Fruit fly (Drosophila melanogaster) whole organism, prepupa: ENCODE results near the gene Patj.

Experiments
- Blimp-1 ChIP-seq: fragments of 200-800 bp; sonication (Bioruptor generic); optimal IDR thresholded peaks from 3 replicates; lab custom pipeline; 2017; ENCODE audit warnings: missing biosample characterization, missing genetic modification characterization, mild to moderate bottlenecking, moderate library complexity, missing genetic modification reagents
- CG10669 ChIP-seq: fragments of 200-800 bp; sonication (Bioruptor generic); optimal IDR thresholded peaks from 3 replicates; lab custom pipeline; 2018; ENCODE audit warnings: missing biosample characterization, mild to moderate bottlenecking, missing genetic modification characterization, moderate library complexity
- CG11294 ChIP-seq: fragments of 200-800 bp; sonication (Bioruptor generic); IDR thresholded peaks from 2 replicates; pipeline ENCODE4 v1.3.6; 2022; ENCODE audit warnings: missing biosample characterization, missing genetic modification characterization
- CG11762 ChIP-seq: fragments of 200-800 bp; sonication (Bioruptor generic); optimal IDR thresholded peaks from 3 replicates; lab custom pipeline; 2016; ENCODE audit warnings: missing biosample characterization, missing genetic modification characterization; ENCODE audit not compliant: insufficient read depth
- CG11902 ChIP-seq: fragments of 200-800 bp; sonication (Bioruptor generic); optimal IDR thresholded peaks from 3 replicates; lab custom pipeline; 2016; ENCODE audit warnings: missing biosample characterization, missing genetic modification characterization
- CG15336 ChIP-seq: fragments of 200-800 bp; sonication (Bioruptor generic); IDR thresholded peaks from 2 replicates; pipeline ENCODE4 v1.3.6; 2022; ENCODE audit warnings: missing biosample characterization, missing genetic modification characterization
- CG1621 ChIP-seq: fragments of 200-800 bp; sonication (Bioruptor generic); optimal IDR thresholded peaks from 3 replicates; lab custom pipeline; 2018; ENCODE audit warnings: missing biosample characterization, mild to moderate bottlenecking, missing genetic modification characterization
- CG16779 ChIP-seq: fragments of 200-800 bp; sonication (Bioruptor generic); optimal IDR thresholded peaks from 3 replicates; lab custom pipeline; 2017; ENCODE audit warnings: missing biosample characterization, mild to moderate bottlenecking, missing genetic modification characterization
- CG3032 ChIP-seq: fragments of 200-800 bp; optimal IDR thresholded peaks from 2 replicates; lab custom pipeline; 2019; ENCODE audit warnings: missing biosample characterization, mild to moderate bottlenecking, missing genetic modification characterization, moderate library complexity
- CG31627 ChIP-seq: fragments of 200-800 bp; sonication (Bioruptor generic); optimal IDR thresholded peaks from 3 replicates; lab custom pipeline; 2016; ENCODE audit warnings: missing biosample characterization, missing genetic modification characterization
- CG34406 ChIP-seq: fragments of 200-800 bp; sonication (Bioruptor generic); optimal IDR thresholded peaks from 3 replicates; lab custom pipeline; 2016; ENCODE audit warnings: missing biosample characterization, missing genetic modification characterization
- CG3919 ChIP-seq: fragments of 200-800 bp; sonication (Bioruptor generic); optimal IDR thresholded peaks from 3 replicates; lab custom pipeline; 2016; ENCODE audit warnings: missing biosample characterization, missing genetic modification characterization
- CG4318 ChIP-seq: fragments of 200-800 bp; sonication (Bioruptor generic); optimal IDR thresholded peaks from 3 replicates; lab custom pipeline; 2017; ENCODE audit warnings: missing biosample characterization, mild to moderate bottlenecking, missing genetic modification characterization
- CG6163 ChIP-seq: fragments of 200-800 bp; sonication (Bioruptor generic); IDR thresholded peaks from 3 replicates; pipeline ENCODE4 v1.3.6; 2022; ENCODE audit warnings: missing biosample characterization, missing genetic modification characterization
- CG6276 ChIP-seq: fragments of 200-800 bp; sonication (Bioruptor generic); optimal IDR thresholded peaks from 2 replicates; lab custom pipeline; 2017; ENCODE audit warnings: missing biosample characterization, mild to moderate bottlenecking, missing genetic modification characterization
- CG6792 ChIP-seq: fragments of 200-800 bp; sonication (Bioruptor generic); optimal IDR thresholded peaks from 3 replicates; lab custom pipeline; 2016; ENCODE audit warnings: missing biosample characterization, missing genetic modification characterization
- CG6808 ChIP-seq: fragments of 200-800 bp; sonication (Bioruptor generic); optimal IDR thresholded peaks from 3 replicates; lab custom pipeline; 2017; ENCODE audit warnings: missing biosample characterization, missing genetic modification characterization, mild to moderate bottlenecking, moderate library complexity, missing genetic modification reagents
- CG6854 ChIP-seq: fragments of 200-800 bp; sonication (Bioruptor generic); optimal IDR thresholded peaks from 2 replicates; lab custom pipeline; 2017; ENCODE audit warnings: missing biosample characterization, mild to moderate bottlenecking, missing genetic modification characterization
- CG7368 ChIP-seq: fragments of 200-800 bp; sonication (Bioruptor generic); optimal IDR thresholded peaks from 3 replicates; lab custom pipeline; 2016; ENCODE audit warnings: missing biosample characterization, missing genetic modification characterization
- CG8119 ChIP-seq: fragments of 200-800 bp; sonication (Bioruptor generic); IDR thresholded peaks from 3 replicates; pipeline ENCODE4 v1.3.6; 2022; ENCODE audit warnings: missing biosample characterization, missing genetic modification characterization
- CG8319 ChIP-seq: fragments of 200-800 bp; sonication (Bioruptor generic); optimal IDR thresholded peaks from 3 replicates; lab custom pipeline; 2016; ENCODE audit warnings: missing biosample characterization, missing genetic modification characterization
- Eip75B ChIP-seq: fragments of 200-800 bp; sonication (Bioruptor generic); optimal IDR thresholded peaks from 3 replicates; lab custom pipeline; 2016; ENCODE audit warnings: missing biosample characterization, missing genetic modification characterization
- Eip78C ChIP-seq: fragments of 200-800 bp; sonication (Bioruptor generic); peaks from one replicate; lab custom pipeline; 2016; ENCODE audit warnings: missing biosample characterization, missing genetic modification characterization
- Eip93F ChIP-seq: fragments of 200-800 bp; sonication (Bioruptor generic); optimal IDR thresholded peaks from 2 replicates; lab custom pipeline; 2016; ENCODE audit warnings: missing biosample characterization, mild to moderate bottlenecking, missing genetic modification characterization
- Ets21C ChIP-seq: fragments of 200-800 bp; sonication (Bioruptor generic); optimal IDR thresholded peaks from 3 replicates; lab custom pipeline; 2016; ENCODE audit warnings: missing biosample characterization, missing genetic modification characterization
- Ets96B ChIP-seq: fragments of 200-800 bp; optimal IDR thresholded peaks from 2 replicates; lab custom pipeline; 2019; ENCODE audit warnings: missing biosample characterization, mild to moderate bottlenecking, missing genetic modification characterization, moderate library complexity
- Gug ChIP-seq: fragments of 200-800 bp; sonication (Bioruptor generic); IDR thresholded peaks from 2 replicates; pipeline ENCODE4 v1.3.6; 2022; ENCODE audit warnings: missing biosample characterization, missing genetic modification characterization
- Hr39 ChIP-seq: fragments of 200-800 bp; sonication (Bioruptor generic); optimal IDR thresholded peaks from 2 replicates; lab custom pipeline; 2016; ENCODE audit warnings: missing biosample characterization, missing genetic modification characterization
- Hr4 ChIP-seq: fragments of 200-800 bp; sonication (Bioruptor generic); optimal IDR thresholded peaks from 3 replicates; lab custom pipeline; 2016; ENCODE audit warnings: missing biosample characterization, missing genetic modification characterization
- Lpt ChIP-seq: fragments of 200-800 bp; sonication (Bioruptor generic); optimal IDR thresholded peaks from 3 replicates; lab custom pipeline; 2016; ENCODE audit warnings: missing biosample characterization, missing genetic modification characterization
- Met ChIP-seq: fragments of 200-800 bp; sonication (Bioruptor generic); optimal IDR thresholded peaks from 3 replicates; lab custom pipeline; 2016; ENCODE audit warnings: missing biosample characterization, missing genetic modification characterization
- OdsH ChIP-seq: fragments of 200-800 bp; sonication (Bioruptor generic); optimal IDR thresholded peaks from 3 replicates; lab custom pipeline; 2016; ENCODE audit warnings: missing biosample characterization, missing genetic modification characterization
- Smox ChIP-seq: fragments of 200-800 bp; sonication (Bioruptor generic); optimal IDR thresholded peaks from 3 replicates; lab custom pipeline; 2016; ENCODE audit warnings: missing biosample characterization, missing genetic modification characterization
- Sox102F ChIP-seq: fragments of 200-800 bp; sonication (Bioruptor generic); optimal IDR thresholded peaks from 2 replicates; lab custom pipeline; 2016; ENCODE audit warnings: missing biosample characterization, mild to moderate bottlenecking, missing genetic modification characterization
- Sox14 ChIP-seq: fragments of 200-800 bp; sonication (Bioruptor generic); optimal IDR thresholded peaks from 3 replicates; lab custom pipeline; 2016; ENCODE audit warnings: missing biosample characterization, missing genetic modification characterization
- achi ChIP-seq: fragments of 200-800 bp; sonication (Bioruptor generic); optimal IDR thresholded peaks from 3 replicates; lab custom pipeline; 2016; ENCODE audit warnings: missing biosample characterization, missing genetic modification characterization
- acj6 ChIP-seq: fragments of 200-800 bp; sonication (Bioruptor generic); optimal IDR thresholded peaks from 3 replicates; lab custom pipeline; 2016; ENCODE audit warnings: missing biosample characterization, missing genetic modification characterization
- cyc ChIP-seq: fragments of 200-800 bp; sonication (Bioruptor generic); optimal IDR thresholded peaks from 3 replicates; lab custom pipeline; 2016; ENCODE audit warnings: missing biosample characterization, missing genetic modification characterization
- dac ChIP-seq: fragments of 200-800 bp; sonication (Bioruptor generic); optimal IDR thresholded peaks from 2 replicates; lab custom pipeline; 2017; ENCODE audit warnings: missing biosample characterization, mild to moderate bottlenecking, missing genetic modification characterization
- dsx ChIP-seq: fragments of 200-800 bp; optimal IDR thresholded peaks from 3 replicates; lab custom pipeline; 2019; ENCODE audit warnings: missing biosample characterization, mild to moderate bottlenecking, missing genetic modification characterization, moderate library complexity; ENCODE audit not compliant: poor library complexity, severe bottlenecking
- eg ChIP-seq: fragments of 200-800 bp; sonication (Bioruptor generic); IDR thresholded peaks from 3 replicates; pipeline ENCODE4 v1.3.6; 2022; ENCODE audit warnings: missing biosample characterization, missing genetic modification characterization
- esn ChIP-seq: fragments of 200-800 bp; sonication (Bioruptor generic); optimal IDR thresholded peaks from 2 replicates; lab custom pipeline; 2016; ENCODE audit warnings: missing biosample characterization, mild to moderate bottlenecking, missing genetic modification characterization, moderate library complexity
- fd59A ChIP-seq: fragments of 200-800 bp; sonication (Bioruptor generic); optimal IDR thresholded peaks from 2 replicates; lab custom pipeline; 2017; ENCODE audit warnings: missing biosample characterization, mild to moderate bottlenecking, missing genetic modification characterization, missing genetic modification reagents
- lz ChIP-seq: fragments of 200-800 bp; sonication (Bioruptor generic); optimal IDR thresholded peaks from 3 replicates; lab custom pipeline; 2016; ENCODE audit warnings: missing biosample characterization, missing genetic modification characterization
- net ChIP-seq: fragments of 200-800 bp; sonication (Bioruptor generic); optimal IDR thresholded peaks from 3 replicates; lab custom pipeline; 2016; ENCODE audit warnings: missing biosample characterization, missing genetic modification characterization
- salr ChIP-seq, 2 experiments: fragments of 200-800 bp; sonication (Bioruptor generic); optimal IDR thresholded peaks; 3 replicates each; lab custom pipeline; 2016 to 2018; ENCODE audit warnings: missing biosample characterization in 2 of 2, missing genetic modification characterization in 2 of 2, mild to moderate bottlenecking in 1 of 2
- ss ChIP-seq, 2 experiments: fragments of 200-800 bp; sonication (Bioruptor generic); optimal IDR thresholded peaks; 2 replicates in 1 of 2; 3 replicates in 1 of 2; lab custom pipeline; 2017 to 2018; ENCODE audit warnings: mild to moderate bottlenecking in 2 of 2, missing biosample characterization in 2 of 2, missing genetic modification characterization in 2 of 2, moderate library complexity in 1 of 2
- svp ChIP-seq: fragments of 200-800 bp; sonication (Bioruptor generic); peaks from one replicate; lab custom pipeline; 2016; ENCODE audit warnings: missing biosample characterization, missing genetic modification characterization
- topi ChIP-seq: fragments of 200-800 bp; sonication (Bioruptor generic); optimal IDR thresholded peaks from 3 replicates; lab custom pipeline; 2016; ENCODE audit warnings: missing biosample characterization, missing genetic modification characterization
- vri ChIP-seq: fragments of 200-800 bp; sonication (Bioruptor generic); optimal IDR thresholded peaks from 3 replicates; lab custom pipeline; 2016; ENCODE audit warnings: missing biosample characterization, mild to moderate bottlenecking, missing genetic modification characterization

Patj gene

dm6 chr3L:1802802-1803201 is 4.2 kb downstream of the Patj start, which contains the start of the genes JTBR and CG42676:
JTBR (minus strand) TSS chr3L:1802856.
CG42676 (plus strand) TSS chr3L:1803107.
- peak; percentile 32 for TF ChIP-seq esn (GFP tag; lab: Kevin White, UChicago)
- TF ChIP-seq CG1621 = peak; percentile 66
- TF ChIP-seq net = no peak

dm6 chr3L:1808631-1809030 is 10.0 kb downstream of the Patj start:
- TF ChIP-seq CG7368 (GFP tag; lab: Kevin White, UChicago) (no peak), CG15336 (GFP tag; lab: Robert Waterston, UW) (peak; percentile 90), acj6 (GFP tag; lab: Kevin White, UChicago) (peak; percentile 85), eg (GFP tag; lab: Robert Waterston, UW) (peak; percentile 95), fd59A (peak; percentile 84), salr (GFP tag; optimal IDR thresholded peaks at IDR 0.05; lab: Kevin White, UChicago) (peak in 1 of 2 experiments; percentile 73), vri (GFP tag; lab: Kevin White, UChicago) (no peak), Met (GFP tag; lab: Kevin White, UChicago) (no peak), dsx (GFP tag; lab: Kevin White, UChicago) (peak; percentile 85), CG6792 (peak; percentile 84), CG31627 (GFP tag; lab: Kevin White, UChicago) (peak; percentile 73), CG6163 (GFP tag; lab: Robert Waterston, UW) (peak; percentile 93), CG11902 (peak; percentile 74), Eip75B (GFP tag; lab: Kevin White, UChicago) (peak; percentile 84), CG11294 (GFP tag; lab: Robert Waterston, UW) (peak; percentile 83), cyc (GFP tag; lab: Kevin White, UChicago) (peak; percentile 68), achi (GFP tag; lab: Kevin White, UChicago) (peak; percentile 85), Eip78C (GFP tag; lab: Kevin White, UChicago) (peak; percentile 96), Ets21C (peak; percentile 53), esn (GFP tag; lab: Kevin White, UChicago) (peak; percentile 79), CG8119 (peak; percentile 86), CG10669 (GFP tag; lab: Kevin White, UChicago) (no peak), CG8319 (GFP tag; lab: Kevin White, UChicago) (peak; percentile 75), Eip93F (GFP tag; lab: Kevin White, UChicago) (no peak), Ets96B (peak; percentile 86), ss (GFP tag; optimal IDR thresholded peaks at IDR 0.05; lab: Kevin White, UChicago) (peak; percentile 82 to 85), net (peak; percentile 84), Hr39 (GFP tag; lab: Kevin White, UChicago) (peak; percentile 78), svp (GFP tag; lab: Kevin White, UChicago) (no peak), CG6854 (GFP tag; lab: Kevin White, UChicago) (no peak), CG4318 (no peak), topi (GFP tag; lab: Kevin White, UChicago) (peak; percentile 75), Smox (GFP tag; lab: Kevin White, UChicago) (no peak), CG34406 (GFP tag; lab: Kevin White, UChicago) (peak; percentile 80), Hr4 (no peak), Lpt (GFP tag; lab: Kevin White, UChicago) (peak; percentile 79), Blimp-1 (GFP tag; lab: Kevin White, UChicago) (no peak), lz (GFP tag; lab: Kevin White, UChicago) (peak; percentile 62), CG6276 (no peak), CG3919 (GFP tag; lab: Kevin White, UChicago) (peak; percentile 90), CG3032 (peak; percentile 84), CG6808 (GFP tag; lab: Kevin White, UChicago) (no peak), Sox14 (GFP tag; lab: Kevin White, UChicago) (peak; percentile 85), OdsH (GFP tag; lab: Kevin White, UChicago) (no peak), Gug (GFP tag; lab: Robert Waterston, UW) (peak; percentile 84), dac (GFP tag; lab: Kevin White, UChicago) (peak; percentile 28), Sox102F (GFP tag; lab: Kevin White, UChicago) (no peak), CG11762 (GFP tag; lab: Kevin White, UChicago) (peak; percentile 80), CG16779 (no peak), CG1621 (peak; percentile 85)
